Fruit fly (Drosophila melanogaster): ENCODE results near the gene CG43115.

The CG43115 gene

dm6 chrX:6074845-6075244 is 8.6 kb upstream of the CG43115 start, which contains the start of gene Tsp5D (continued):
- no peak for TF ChIP-seq HLHmδ (GFP tag; optimal IDR thresholded peaks at IDR 0.05)
- TF ChIP-seq Ravus (GFP tag; IDR thresholded peaks at IDR 0.05) = peak; percentile 83
- TF ChIP-seq tio (GFP tag; optimal IDR thresholded peaks at IDR 0.05) = peak; percentile 68
- peak; percentile 26 for TF ChIP-seq CG8089 (GFP tag; optimal IDR thresholded peaks at IDR 0.05)
- peak; percentile 73 for TF ChIP-seq CG31224 (GFP tag; IDR thresholded peaks at IDR 0.05)
- TF ChIP-seq CG14860 (GFP tag; IDR thresholded peaks at IDR 0.05; ENCODE audit: partially characterized antibody) = no peak
- TF ChIP-seq Dbx (GFP tag; IDR thresholded peaks at IDR 0.05) = peak; percentile 66; the same call in 2 of the 3 replicates
- TF ChIP-seq trh (GFP tag; optimal IDR thresholded peaks at IDR 0.05) = peak; percentile 58
- peak; percentile 72 for TF ChIP-seq CG10274 (GFP tag; optimal IDR thresholded peaks at IDR 0.05)
- TF ChIP-seq shn (GFP tag; optimal IDR thresholded peaks at IDR 0.05) = no peak
- peak; percentile 92 for TF ChIP-seq dimm (GFP tag; IDR thresholded peaks at IDR 0.05)
- TF ChIP-seq CG16863 (GFP tag; optimal IDR thresholded peaks at IDR 0.05) = peak; percentile 58
- peak; percentile 56 for TF ChIP-seq D19B (GFP tag; optimal IDR thresholded peaks at IDR 0.05)
- TF ChIP-seq CG15601 (tag; optimal IDR thresholded peaks at IDR 0.05) = peak; percentile 90
- no peak for TF ChIP-seq bbx (GFP tag; IDR thresholded peaks at IDR 0.05; ENCODE audit: partially characterized antibody)
- peak; percentile 91 for TF ChIP-seq CG12219 (GFP tag; optimal IDR thresholded peaks at IDR 0.05)
- TF ChIP-seq sob (GFP tag; IDR thresholded peaks at IDR 0.05) = peak; percentile 95
- peak; percentile 69 for TF ChIP-seq CG1647 (GFP tag; optimal IDR thresholded peaks at IDR 0.05)
- peak; percentile 85 for TF ChIP-seq CG10267 (tag; optimal IDR thresholded peaks at IDR 0.05)
- TF ChIP-seq Dfd (GFP tag; optimal IDR thresholded peaks at IDR 0.05) = no peak
- peak; percentile 18; the same call in 1 of the 2 replicates for TF ChIP-seq CG13287 (GFP tag; IDR thresholded peaks at IDR 0.05; ENCODE audit: partially characterized antibody)
- no peak for TF ChIP-seq pita (GFP tag; optimal IDR thresholded peaks at IDR 0.05)
- peak; percentile 64; the same call in 1 of the 3 replicates for TF ChIP-seq z (GFP tag; IDR thresholded peaks at IDR 0.05)
- no peak for TF ChIP-seq fu2 (GFP tag; optimal IDR thresholded peaks at IDR 0.05)
- TF ChIP-seq CG3847 (GFP tag; IDR thresholded peaks at IDR 0.05) = peak; percentile 89
- no peak for TF ChIP-seq zfh2 (GFP tag; optimal IDR thresholded peaks at IDR 0.05)
- peak; percentile 92 for TF ChIP-seq onecut (GFP tag; IDR thresholded peaks at IDR 0.05)
- TF ChIP-seq fd3F (GFP tag; optimal IDR thresholded peaks at IDR 0.05) = peak; percentile 80
- no peak for TF ChIP-seq btn (GFP tag; optimal IDR thresholded peaks at IDR 0.05)
- TF ChIP-seq CG12769 (tag; optimal IDR thresholded peaks at IDR 0.05) = peak; percentile 55
- peak; percentile 95 for TF ChIP-seq gce (GFP tag; IDR thresholded peaks at IDR 0.05)
- TF ChIP-seq CG7556 (GFP tag; optimal IDR thresholded peaks at IDR 0.05) = peak; percentile 90
- TF ChIP-seq dysf (GFP tag; IDR thresholded peaks at IDR 0.05) = peak; percentile 96
- no peak for TF ChIP-seq pzg (GFP tag; optimal IDR thresholded peaks at IDR 0.05)
- TF ChIP-seq CG6791 (GFP tag; IDR thresholded peaks at IDR 0.05; ENCODE audit: partially characterized antibody) = no peak
- 0 out of 2 replicates have a peak, but pooled peaks have one; percentile 29 for TF ChIP-seq Adf1 (GFP tag; IDR thresholded peaks at IDR 0.05)
- TF ChIP-seq CkIIα-i1 (GFP tag; IDR thresholded peaks at IDR 0.05) = peak; percentile 66; the same call in 1 of the 2 replicates
- TF ChIP-seq CG31388 (GFP tag; optimal IDR thresholded peaks at IDR 0.05) = peak; percentile 82
- TF ChIP-seq MBD-R2 (GFP tag; IDR thresholded peaks at IDR 0.05) = peak; percentile 63
- TF ChIP-seq lola (GFP tag; optimal IDR thresholded peaks at IDR 0.05) = peak in 1 of 3 experiments; percentile 81
- TF ChIP-seq B-H2 (GFP tag; optimal IDR thresholded peaks at IDR 0.05) = no peak
- TF ChIP-seq rib (GFP tag; IDR thresholded peaks at IDR 0.05) = 0 out of 2 replicates have a peak, but pooled peaks have one; percentile 64
- peak; percentile 93 for TF ChIP-seq ind (GFP tag; optimal IDR thresholded peaks at IDR 0.05)
- TF ChIP-seq CG13775 (GFP tag; optimal IDR thresholded peaks at IDR 0.05) = peak; percentile 75
- no peak for TF ChIP-seq Bgb (GFP tag; IDR thresholded peaks at IDR 0.05; ENCODE audit: partially characterized antibody)
- peak; percentile 79 for TF ChIP-seq BtbVII (GFP tag; optimal IDR thresholded peaks at IDR 0.05)
- TF ChIP-seq CG10431 (GFP tag; optimal IDR thresholded peaks at IDR 0.05) = peak; percentile 78
- TF ChIP-seq Trl (optimal IDR thresholded peaks at IDR 0.05) = peak; percentile 0 to 48
- peak; percentile 31 for TF ChIP-seq Trl (GFP tag; optimal IDR thresholded peaks at IDR 0.05)
- TF ChIP-seq hth (optimal IDR thresholded peaks at IDR 0.05) = no peak
- TF ChIP-seq CG12071 (GFP tag; optimal IDR thresholded peaks at IDR 0.05) = peak; percentile 90

All from whole organism, embryonic.